Fruit fly (Drosophila melanogaster) whole organism, embryonic: Measurements from ENCODE around the gene MED28.

Experiments used
- Adf1 ChIP-seq: fragments of 200-800 bp; sonication (Bioruptor generic); IDR thresholded peaks from 2 replicates; pipeline ENCODE4 v1.3.6; 2022; ENCODE audit warnings: missing biosample characterization, missing genetic modification characterization
- Asciz ChIP-seq: fragments of 200-800 bp; sonication (Bioruptor generic); optimal IDR thresholded peaks from 2 replicates; lab custom pipeline; 2017; ENCODE audit warnings: missing biosample characterization, mild to moderate bottlenecking, missing genetic modification characterization, missing genetic modification reagents
- CG10147 ChIP-seq: fragments of 200-800 bp; sonication (Bioruptor generic); optimal IDR thresholded peaks from 2 replicates; lab custom pipeline; 2019; ENCODE audit warnings: missing biosample characterization, mild to moderate bottlenecking, missing genetic modification characterization, moderate library complexity
- CG11093 ChIP-seq: fragments of 200-800 bp; sonication (Bioruptor generic); IDR thresholded peaks from 3 replicates; pipeline ENCODE4 v1.3.6; 2022; ENCODE audit warnings: missing biosample characterization, missing genetic modification characterization
- CG11247 ChIP-seq: fragments of 200-800 bp; sonication (Bioruptor generic); IDR thresholded peaks from 2 replicates; pipeline ENCODE4 v1.3.6; 2022; ENCODE audit warnings: missing biosample characterization, missing genetic modification characterization
- CG12071 ChIP-seq: fragments of 200-800 bp; sonication (Bioruptor generic); optimal IDR thresholded peaks from 3 replicates; lab custom pipeline; 2018; ENCODE audit warnings: missing biosample characterization, mild to moderate bottlenecking, missing genetic modification characterization
- CG1233 ChIP-seq: fragments of 200-800 bp; sonication (Bioruptor generic); optimal IDR thresholded peaks from 4 replicates; lab custom pipeline; 2018; ENCODE audit warnings: missing biosample characterization, mild to moderate bottlenecking, missing genetic modification characterization
- CG12942 ChIP-seq: fragments of 200-800 bp; sonication (Bioruptor generic); optimal IDR thresholded peaks from 3 replicates; lab custom pipeline; 2016; ENCODE audit warnings: missing biosample characterization, missing genetic modification characterization
- CG13424 ChIP-seq: fragments of 200-800 bp; sonication (Bioruptor generic); optimal IDR thresholded peaks from 2 replicates; lab custom pipeline; 2019; ENCODE audit warnings: missing biosample characterization, mild to moderate bottlenecking, missing genetic modification characterization, moderate library complexity
- CG13894 ChIP-seq: fragments of 200-800 bp; sonication (Bioruptor generic); optimal IDR thresholded peaks from 3 replicates; lab custom pipeline; 2018; ENCODE audit warnings: missing biosample characterization, mild to moderate bottlenecking, missing genetic modification characterization, moderate library complexity
- CG14710 ChIP-seq: fragments of 200-800 bp; sonication (Bioruptor generic); optimal IDR thresholded peaks from 3 replicates; lab custom pipeline; 2019; ENCODE audit warnings: missing biosample characterization, mild to moderate bottlenecking, missing genetic modification characterization, moderate library complexity
- CG16815 ChIP-seq: fragments of 200-800 bp; sonication (Bioruptor generic); optimal IDR thresholded peaks from 3 replicates; lab custom pipeline; 2017; ENCODE audit warnings: missing biosample characterization, mild to moderate bottlenecking, missing genetic modification characterization
- CG1792 ChIP-seq: fragments of 200-800 bp; sonication (Bioruptor generic); optimal IDR thresholded peaks from 2 replicates; lab custom pipeline; 2016; ENCODE audit warnings: missing biosample characterization, missing genetic modification characterization
- CG4282 ChIP-seq: fragments of 200-800 bp; sonication (Bioruptor generic); optimal IDR thresholded peaks from 2 replicates; lab custom pipeline; 2016; ENCODE audit warnings: missing biosample characterization, missing genetic modification characterization
- CG6654 ChIP-seq: fragments of 200-800 bp; sonication (Bioruptor generic); optimal IDR thresholded peaks from 2 replicates; lab custom pipeline; 2017; ENCODE audit warnings: missing biosample characterization, mild to moderate bottlenecking, missing genetic modification characterization
- CG6689 ChIP-seq: fragments of 200-800 bp; sonication (Bioruptor generic); IDR thresholded peaks from 2 replicates; pipeline ENCODE4 v1.3.6; 2022; ENCODE audit warnings: missing biosample characterization, missing genetic modification characterization
- CG6854 ChIP-seq: fragments of 200-800 bp; sonication (Bioruptor generic); optimal IDR thresholded peaks from 3 replicates; lab custom pipeline; 2017; ENCODE audit warnings: missing biosample characterization, mild to moderate bottlenecking, missing genetic modification characterization
- CG7745 ChIP-seq: fragments of 200-800 bp; sonication (Bioruptor generic); optimal IDR thresholded peaks from 2 replicates; lab custom pipeline; 2018; ENCODE audit warnings: missing biosample characterization, mild to moderate bottlenecking, missing genetic modification characterization, moderate library complexity
- CkIIα-i1 ChIP-seq: fragments of 200-800 bp; sonication (Bioruptor generic); IDR thresholded peaks from 2 replicates; pipeline ENCODE4 v1.3.6; 2022; ENCODE audit warnings: missing biosample characterization, missing genetic modification characterization
- CoRest ChIP-seq: fragments of 200-800 bp; sonication (Bioruptor generic); optimal IDR thresholded peaks from 3 replicates; lab custom pipeline; 2018; ENCODE audit warnings: missing biosample characterization, mild to moderate bottlenecking, missing genetic modification characterization, moderate library complexity
- D19B ChIP-seq: fragments of 200-800 bp; sonication (Bioruptor generic); optimal IDR thresholded peaks from 2 replicates; lab custom pipeline; 2017; ENCODE audit warnings: missing biosample characterization, mild to moderate bottlenecking, missing genetic modification characterization
- Doc2 ChIP-seq: fragments of 200-800 bp; sonication (Bioruptor generic); IDR thresholded peaks from 2 replicates; pipeline ENCODE4 v1.3.6; 2022; ENCODE audit warnings: missing biosample characterization, missing genetic modification characterization
- Dref ChIP-seq: fragments of 200-800 bp; sonication (Bioruptor generic); IDR thresholded peaks from 2 replicates; pipeline ENCODE4 v1.3.6; 2022; ENCODE audit warnings: missing biosample characterization, missing genetic modification characterization
- Fer1 ChIP-seq: fragments of 200-800 bp; sonication (Bioruptor generic); optimal IDR thresholded peaks from 2 replicates; lab custom pipeline; 2017; ENCODE audit warnings: missing biosample characterization, mild to moderate bottlenecking, missing genetic modification characterization
- H15 ChIP-seq: fragments of 200-800 bp; sonication (Bioruptor generic); IDR thresholded peaks from 3 replicates; pipeline ENCODE4 v1.3.6; 2022; ENCODE audit warnings: missing biosample characterization, missing genetic modification characterization
- HmgZ ChIP-seq: fragments of 200-800 bp; sonication (Bioruptor generic); optimal IDR thresholded peaks from 2 replicates; lab custom pipeline; 2018; ENCODE audit warnings: missing biosample characterization, mild to moderate bottlenecking, missing genetic modification characterization
- Hmr ChIP-seq: fragments of 200-800 bp; sonication (Bioruptor generic); optimal IDR thresholded peaks from 3 replicates; lab custom pipeline; 2017; ENCODE audit warnings: mild to moderate bottlenecking, missing biosample characterization, missing genetic modification reagents, missing genetic modification characterization
- Nf-YA ChIP-seq: fragments of 200-800 bp; sonication (Bioruptor generic); IDR thresholded peaks from 2 replicates; pipeline ENCODE4 v1.3.6; 2022; ENCODE audit warnings: missing biosample characterization, missing genetic modification characterization
- Oli ChIP-seq: fragments of 200-800 bp; sonication (Bioruptor generic); optimal IDR thresholded peaks from 2 replicates; lab custom pipeline; 2018; ENCODE audit warnings: missing biosample characterization, mild to moderate bottlenecking, missing genetic modification characterization, moderate library complexity
- Scr ChIP-seq: fragments of 200-800 bp; sonication (Bioruptor generic); IDR thresholded peaks from 2 replicates; pipeline ENCODE4 v1.3.6; 2022; ENCODE audit warnings: missing biosample characterization, missing genetic modification characterization; ENCODE audit not compliant: partially characterized antibody
- TFAM ChIP-seq: fragments of 200-800 bp; sonication (Bioruptor generic); optimal IDR thresholded peaks from 2 replicates; lab custom pipeline; 2017; ENCODE audit warnings: missing biosample characterization, missing genetic modification characterization, inconsistent platforms
- Trl ChIP-seq, 3 experiments: fragments of >200 bp in 2 of 3; fragments of 200-800 bp in 1 of 3; sonication (Bioruptor generic) in 1 of 3; optimal IDR thresholded peaks; 2 replicates in 1 of 3; 3 replicates in 2 of 3; lab custom pipeline; 2016 to 2017; ENCODE audit warnings: missing biosample characterization in 1 of 3, missing genetic modification characterization in 1 of 3
- Usf ChIP-seq: fragments of 200-800 bp; sonication (Bioruptor generic); optimal IDR thresholded peaks from 2 replicates; lab custom pipeline; 2017; ENCODE audit warnings: missing genotype, missing biosample characterization, missing genetic modification characterization
- ab ChIP-seq: fragments of 200-800 bp; sonication (Bioruptor generic); optimal IDR thresholded peaks from 2 replicates; lab custom pipeline; 2016; ENCODE audit warnings: missing biosample characterization, missing genetic modification characterization
- br ChIP-seq: fragments of >200 bp; optimal IDR thresholded peaks from 2 replicates; lab custom pipeline; 2017
- ems ChIP-seq: fragments of 200-800 bp; sonication (Bioruptor generic); optimal IDR thresholded peaks from 3 replicates; lab custom pipeline; 2016; ENCODE audit warnings: missing biosample characterization, missing genetic modification characterization
- ewg ChIP-seq: fragments of 200-800 bp; sonication (Bioruptor generic); optimal IDR thresholded peaks from 3 replicates; lab custom pipeline; 2017; ENCODE audit warnings: mild to moderate bottlenecking, missing biosample characterization, missing genetic modification reagents, missing genetic modification characterization
- fru ChIP-seq: fragments of >200 bp; optimal IDR thresholded peaks from 2 replicates; lab custom pipeline; 2017
- kay ChIP-seq: fragments of 200-800 bp; sonication (Bioruptor generic); optimal IDR thresholded peaks from 2 replicates; lab custom pipeline; 2016; ENCODE audit warnings: missing biosample characterization, missing genetic modification characterization
- klu ChIP-seq: fragments of 200-800 bp; sonication (Bioruptor generic); IDR thresholded peaks from 2 replicates; pipeline ENCODE4 v1.3.6; 2022; ENCODE audit warnings: missing biosample characterization, missing genetic modification characterization
- run ChIP-seq: fragments of 200-800 bp; sonication (Bioruptor generic); optimal IDR thresholded peaks from 3 replicates; lab custom pipeline; 2018; ENCODE audit warnings: missing biosample characterization, mild to moderate bottlenecking, missing genetic modification characterization
- salm ChIP-seq: fragments of 200-800 bp; sonication (Bioruptor generic); optimal IDR thresholded peaks from 2 replicates; lab custom pipeline; 2018; ENCODE audit warnings: missing biosample characterization, mild to moderate bottlenecking, missing genetic modification characterization
- seq ChIP-seq: fragments of 200-800 bp; sonication (Bioruptor generic); IDR thresholded peaks from 2 replicates; pipeline ENCODE4 v1.3.6; 2022; ENCODE audit warnings: missing biosample characterization, missing genetic modification characterization
- slbo ChIP-seq: fragments of 200-800 bp; sonication (Bioruptor generic); IDR thresholded peaks from 2 replicates; pipeline ENCODE4 v1.3.6; 2022; ENCODE audit warnings: missing biosample characterization, missing genetic modification characterization
- slou ChIP-seq: fragments of 200-800 bp; sonication (Bioruptor generic); optimal IDR thresholded peaks from 3 replicates; lab custom pipeline; 2016; ENCODE audit warnings: missing biosample characterization, missing genetic modification characterization
- ttk ChIP-seq: fragments of 200-800 bp; sonication (Bioruptor generic); IDR thresholded peaks from 2 replicates; pipeline ENCODE4 v2.1.2; 2022; ENCODE audit warnings: missing biosample characterization, missing genetic modification characterization
- tx ChIP-seq: fragments of 200-800 bp; sonication (Bioruptor generic); optimal IDR thresholded peaks from 2 replicates; lab custom pipeline; 2016; ENCODE audit warnings: missing biosample characterization, missing genetic modification characterization
- vvl ChIP-seq: fragments of 200-800 bp; sonication (Bioruptor generic); IDR thresholded peaks from 2 replicates; pipeline ENCODE4 v1.3.6; 2022; ENCODE audit warnings: missing biosample characterization, missing genetic modification characterization
- wor ChIP-seq: fragments of 200-800 bp; sonication (Bioruptor generic); IDR thresholded peaks from 2 replicates; pipeline ENCODE4 v1.3.6; 2022; ENCODE audit warnings: missing biosample characterization, missing genetic modification characterization
- yki ChIP-seq: fragments of >200 bp; optimal IDR thresholded peaks from 3 replicates; lab custom pipeline; 2018

MED28 gene

dm6 chr3R:25472635-25473552 lies 3.9 kb upstream of the MED28 start, which contains the start of the genes Fur1 and Vps33B (continued):
- peak; percentile 97 for TF ChIP-seq Oli (tag; lab: Kevin White, UChicago)
- peak; percentile 98 for TF ChIP-seq CG4282 (GFP tag; lab: Kevin White, UChicago)
- TF ChIP-seq Hmr = peak; percentile 97
- TF ChIP-seq CG11093 (GFP tag; lab: Robert Waterston, UW) = peak; percentile 92
- peak; percentile 72 for TF ChIP-seq Adf1
- TF ChIP-seq CG13894 (tag; lab: Kevin White, UChicago) = peak; percentile 91
- TF ChIP-seq Doc2 = no peak
- peak; percentile 92 for TF ChIP-seq H15 (GFP tag; lab: Robert Waterston, UW)
- TF ChIP-seq CG6654 = peak; percentile 85
- peak; percentile 95 for TF ChIP-seq slou (GFP tag; lab: Kevin White, UChicago)
- TF ChIP-seq CG6854 (GFP tag; lab: Kevin White, UChicago) = peak; percentile 94
- TF ChIP-seq wor (GFP tag; lab: Robert Waterston, UW) = peak; percentile 94
- TF ChIP-seq CG12071 (GFP tag; lab: Kevin White, UChicago) = peak; percentile 92
- peak; percentile 86 for TF ChIP-seq Nf-YA (GFP tag; lab: Robert Waterston, UW)
- TF ChIP-seq tx (GFP tag; lab: Kevin White, UChicago) = peak; percentile 99
- TF ChIP-seq yki (lab: Kevin White, UChicago) = peak; percentile 33
- TF ChIP-seq Dref (GFP tag; lab: Robert Waterston, UW) = no peak
- peak; percentile 94 for TF ChIP-seq ewg (GFP tag; lab: Kevin White, UChicago)
- TF ChIP-seq ems = peak; percentile 98
- TF ChIP-seq ttk = peak; percentile 91; the same call in 1 of the 2 replicates
- TF ChIP-seq CkIIα-i1 (GFP tag; lab: Robert Waterston, UW) = peak; percentile 17; the same call in 1 of the 2 replicates
- peak; percentile 96 for TF ChIP-seq Usf
- peak; percentile 89 for TF ChIP-seq D19B (GFP tag; lab: Kevin White, UChicago)
- peak; percentile 94 for TF ChIP-seq CG10147
- TF ChIP-seq klu (GFP tag; lab: Robert Waterston, UW) = peak; percentile 95
- peak; percentile 93 for TF ChIP-seq salm (tag; lab: Kevin White, UChicago)
- TF ChIP-seq TFAM (GFP tag; lab: Kevin White, UChicago) = peak; percentile 83
- TF ChIP-seq CG7745 = no peak
- peak; percentile 75 to 95 for TF ChIP-seq Trl (optimal IDR thresholded peaks at IDR 0.05; lab: Kevin White, UChicago)
- peak; percentile 98 for TF ChIP-seq Trl (GFP tag; optimal IDR thresholded peaks at IDR 0.05; lab: Kevin White, UChicago)
- TF ChIP-seq CG1792 (GFP tag; lab: Kevin White, UChicago) = peak; percentile 96
- peak; percentile 98 for TF ChIP-seq CG13424 (tag; lab: Kevin White, UChicago)
- peak; percentile 93 for TF ChIP-seq seq (GFP tag; lab: Robert Waterston, UW)
- peak; percentile 98 for TF ChIP-seq CG12942
- TF ChIP-seq fru (lab: Kevin White, UChicago) = no peak
- TF ChIP-seq CG6689 (GFP tag; lab: Robert Waterston, UW) = peak; percentile 100
- TF ChIP-seq vvl (GFP tag; lab: Robert Waterston, UW) = peak; percentile 97; the same call in 1 of the 2 replicates
- peak; percentile 96 for TF ChIP-seq Fer1
- peak; percentile 90 for TF ChIP-seq Asciz
- TF ChIP-seq Scr (GFP tag; lab: Robert Waterston, UW) = peak; percentile 79
- peak; percentile 86 for TF ChIP-seq run (tag; lab: Kevin White, UChicago)
- peak; percentile 97 for TF ChIP-seq CG14710 (tag; lab: Kevin White, UChicago)
- peak; percentile 96 for TF ChIP-seq slbo
- TF ChIP-seq HmgZ (tag; lab: Kevin White, UChicago) = peak; percentile 98
- peak; percentile 96 for TF ChIP-seq CG1233 (GFP tag; lab: Kevin White, UChicago)
- no peak for TF ChIP-seq br (lab: Kevin White, UChicago)
- peak; percentile 98 for TF ChIP-seq CoRest
- TF ChIP-seq kay (GFP tag; lab: Kevin White, UChicago) = peak; percentile 97
- peak; percentile 95 for TF ChIP-seq CG11247
- TF ChIP-seq CG16815 (GFP tag; lab: Kevin White, UChicago) = peak; percentile 98
- TF ChIP-seq ab (GFP tag; lab: Kevin White, UChicago) = peak; percentile 97
